Worm (Caenorhabditis elegans): ENCODE data around the gene ugt-54.
A peak's percentile ranks its signal among the peaks of the same experiment; 100 is the strongest.
"Not testable (repeated sequence)": the region's sequence is repeated elsewhere in the genome, so short reads cannot be mapped to it uniquely, and the experiment has no call there.

The ugt-54 gene

DNA sequence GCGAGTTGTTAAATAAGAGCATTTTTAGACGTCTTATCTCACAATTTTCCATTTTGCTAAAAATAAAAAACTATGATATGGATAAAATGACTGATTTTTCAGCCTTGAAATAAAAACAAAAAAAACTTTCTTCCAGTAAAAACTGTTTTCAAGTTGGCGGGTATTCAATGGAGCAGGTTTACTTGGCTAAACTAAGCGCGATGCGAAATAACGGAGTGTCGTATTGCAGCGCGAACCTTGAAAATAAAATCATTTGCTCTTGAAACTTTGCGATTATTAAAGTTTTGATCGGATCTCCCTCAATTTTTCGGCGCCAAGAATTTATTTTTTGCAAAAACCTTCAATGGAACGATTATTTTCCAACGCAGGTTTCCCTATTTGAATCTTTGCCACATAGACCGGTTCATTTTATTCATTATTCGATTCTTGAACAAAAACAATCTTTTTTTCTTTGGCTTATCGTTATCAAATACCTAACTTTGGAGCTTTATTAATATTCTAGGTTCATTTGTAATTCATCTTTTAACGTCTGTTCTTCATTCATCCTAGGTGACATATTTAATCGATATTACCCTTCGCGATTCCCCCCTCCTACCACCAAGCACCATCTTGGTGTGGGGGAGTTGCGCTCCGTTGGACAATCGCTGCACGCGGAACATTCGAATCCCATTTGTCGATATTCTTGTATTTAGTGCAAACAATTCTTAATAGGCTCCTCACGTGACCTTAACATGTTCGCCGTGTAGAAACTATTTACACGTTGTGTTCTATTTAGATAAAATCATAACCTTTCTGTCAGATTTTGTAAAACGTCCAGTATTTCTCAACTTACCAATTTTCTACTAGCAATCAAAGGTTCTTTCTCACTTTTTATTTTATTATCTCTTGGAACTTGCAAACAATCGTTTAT lies 26.7 kb upstream of the ugt-54 start, which contains the start of the genes orc-5 and cyb-1:
Gene orc-5 (minus strand): TSS at position 62 of the 910 bp plus-strand sequence.
Gene cyb-1 (plus strand): TSS at position 690 of the 910 bp plus-strand sequence.
- TF ChIP-seq pes-1 (GFP tag; IDR thresholded peaks at IDR 0.05) (no peak), ceh-36 (tag; optimal IDR thresholded peaks at IDR 0.05) (no peak), tra-4 (tag; optimal IDR thresholded peaks at IDR 0.05) (no peak), aly-1 (tag; optimal IDR thresholded peaks at IDR 0.05) (no peak), B0310.2 (tag; optimal IDR thresholded peaks at IDR 0.05) (no peak), hnd-1 (tag; optimal IDR thresholded peaks at IDR 0.05) (no peak), hmg-4 (GFP tag; optimal IDR thresholded peaks at IDR 0.05) (no peak), ama-1 (optimal IDR thresholded peaks at IDR 0.05) (no peak), tbx-37 (GFP tag; conservative IDR thresholded peaks at IDR 0.05) (no peak), flt-1 (GFP tag; IDR thresholded peaks at IDR 0.05) (no peak), ceh-13 (GFP tag; optimal IDR thresholded peaks at IDR 0.05) (no peak), F13C5.2 (tag; optimal IDR thresholded peaks at IDR 0.05) (no peak), scrt-1 (GFP tag; IDR thresholded peaks at IDR 0.05) (no peak)

DNA sequence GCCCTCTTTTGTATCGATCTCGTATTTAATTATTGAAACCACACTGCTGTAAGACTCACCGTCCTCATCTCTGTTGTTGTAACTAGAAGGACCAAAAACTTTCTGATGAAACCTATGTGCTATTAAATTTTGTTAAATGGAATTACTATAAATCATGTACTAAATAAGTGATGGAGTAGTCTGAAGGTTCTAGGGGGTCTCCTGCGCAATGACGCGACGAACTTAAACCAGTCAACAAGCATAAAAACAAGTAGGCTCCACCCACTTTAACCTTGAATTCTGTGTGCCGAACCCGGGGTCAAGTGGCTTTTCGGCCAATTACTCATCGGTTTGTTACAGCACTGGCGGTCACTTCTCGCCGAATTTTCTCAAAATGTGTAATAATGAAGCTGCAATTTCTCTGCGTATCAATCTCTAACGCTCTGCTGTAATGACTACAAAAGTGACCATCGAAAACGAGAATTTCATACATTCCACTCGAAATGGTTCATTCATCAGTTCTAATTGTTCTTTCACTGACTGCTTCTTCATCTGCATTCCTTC lies 24.4 kb upstream of the ugt-54 start, which contains the start of gene grl-21:
Gene grl-21 (plus strand): TSS at position 464 of the 543 bp plus-strand sequence.
- TF ChIP-seq ama-1 (optimal IDR thresholded peaks at IDR 0.05) (peak; percentile 41), tra-4 (tag; optimal IDR thresholded peaks at IDR 0.05) (no peak), B0310.2 (tag; optimal IDR thresholded peaks at IDR 0.05) (no peak)

DNA sequence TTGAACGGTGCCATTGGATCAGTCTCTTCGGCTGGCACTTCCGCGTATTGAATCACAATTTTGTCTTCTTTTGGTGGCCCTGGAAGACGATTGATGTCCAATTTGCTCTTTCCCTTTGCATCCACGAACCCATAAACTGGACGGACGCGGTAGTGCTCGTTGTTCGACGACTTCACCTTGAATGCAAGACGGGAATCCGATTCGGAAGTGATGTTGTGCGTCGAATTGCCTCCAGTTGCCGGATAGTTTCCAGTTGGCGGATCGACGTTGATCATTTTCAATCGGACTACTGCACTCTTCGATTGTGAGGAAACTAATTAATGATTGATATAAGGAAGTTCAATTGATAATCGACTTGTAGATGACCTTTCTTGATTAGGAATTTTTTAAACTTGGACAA lies 23.2 kb upstream of the ugt-54 start, which contains the start of gene ssp-34:
Gene ssp-34 (minus strand): TSS at position 275 of the 400 bp plus-strand sequence.
- TF ChIP-seq F13C5.2 (tag; optimal IDR thresholded peaks at IDR 0.05) (no peak), hnd-1 (tag; optimal IDR thresholded peaks at IDR 0.05) (no peak), tbx-11 (GFP tag; IDR thresholded peaks at IDR 0.05) (no peak), scrt-1 (GFP tag; IDR thresholded peaks at IDR 0.05) (no peak), ceh-36 (tag; optimal IDR thresholded peaks at IDR 0.05) (no peak), tbx-37 (GFP tag; conservative IDR thresholded peaks at IDR 0.05) (no peak), hmg-4 (GFP tag; optimal IDR thresholded peaks at IDR 0.05) (no peak), ceh-13 (GFP tag; optimal IDR thresholded peaks at IDR 0.05) (no peak), flt-1 (GFP tag; IDR thresholded peaks at IDR 0.05) (no peak), ama-1 (optimal IDR thresholded peaks at IDR 0.05) (no peak), aly-1 (tag; optimal IDR thresholded peaks at IDR 0.05) (no peak), hmbx-1 (tag; optimal IDR thresholded peaks at IDR 0.05) (no peak), B0310.2 (tag; optimal IDR thresholded peaks at IDR 0.05) (no peak), pes-1 (GFP tag; IDR thresholded peaks at IDR 0.05) (no peak), ets-7 (tag; optimal IDR thresholded peaks at IDR 0.05) (no peak), sea-1 (GFP tag; conservative IDR thresholded peaks at IDR 0.05) (no peak)

DNA sequence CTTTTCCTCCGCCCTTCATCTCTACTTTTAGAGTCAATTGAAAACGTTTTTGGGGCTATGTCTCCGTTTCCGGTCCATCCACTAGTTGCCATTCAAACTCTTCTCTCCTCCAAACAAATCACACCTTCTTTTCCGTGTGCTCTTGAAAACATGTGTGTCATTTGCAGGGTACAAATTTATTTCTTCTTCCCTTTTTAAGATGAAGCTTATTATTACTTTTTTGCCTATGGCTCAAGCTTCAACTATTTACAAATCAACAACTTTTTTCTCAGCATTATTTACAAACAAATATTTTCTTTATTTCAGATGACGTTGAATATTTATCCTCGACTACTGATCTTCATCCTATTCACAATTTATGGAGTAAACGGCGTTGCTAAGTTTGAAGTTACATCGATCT lies 17.0 kb upstream of the ugt-54 start, which contains the start of gene T25B9.3:
Gene T25B9.3 (plus strand): TSS at position 301 of the 400 bp plus-strand sequence.
- no peak for TF ChIP-seq tbx-37 (GFP tag; conservative IDR thresholded peaks at IDR 0.05)
- TF ChIP-seq hmbx-1 (tag; optimal IDR thresholded peaks at IDR 0.05): no peak
- no peak for TF ChIP-seq hmg-4 (GFP tag; optimal IDR thresholded peaks at IDR 0.05)
- TF ChIP-seq tbx-11 (GFP tag; IDR thresholded peaks at IDR 0.05): no peak
- TF ChIP-seq ceh-36 (tag; optimal IDR thresholded peaks at IDR 0.05): no peak
- TF ChIP-seq B0310.2 (tag; optimal IDR thresholded peaks at IDR 0.05): no peak
- TF ChIP-seq ama-1 (optimal IDR thresholded peaks at IDR 0.05): no peak
- no peak for TF ChIP-seq pes-1 (GFP tag; IDR thresholded peaks at IDR 0.05)
- no peak for TF ChIP-seq scrt-1 (GFP tag; IDR thresholded peaks at IDR 0.05)
- no peak for TF ChIP-seq flt-1 (GFP tag; IDR thresholded peaks at IDR 0.05)
- TF ChIP-seq ets-7 (tag; optimal IDR thresholded peaks at IDR 0.05): no peak

DNA sequence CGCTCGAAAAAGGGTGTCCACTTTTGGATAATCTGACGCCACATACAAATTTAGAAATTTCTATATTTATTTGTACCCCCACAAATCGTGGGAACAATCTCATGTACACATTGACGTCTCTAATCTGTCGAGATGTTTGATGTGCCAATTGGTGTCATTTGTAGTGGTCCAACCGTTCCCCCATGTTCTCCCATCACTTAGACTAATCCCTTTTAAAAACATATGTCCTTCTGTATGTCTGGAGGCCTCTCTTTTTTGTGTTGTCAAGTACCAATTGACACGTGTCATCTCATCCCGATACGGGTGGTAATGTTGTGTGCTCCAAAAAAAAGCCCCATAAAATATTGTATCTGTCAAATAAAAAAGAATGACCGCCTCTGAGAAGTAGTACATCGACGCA lies 16.2 kb upstream of the ugt-54 start:
- peak; percentile 6 for TF ChIP-seq ceh-36 (tag; optimal IDR thresholded peaks at IDR 0.05)
- TF ChIP-seq pes-1 (GFP tag; IDR thresholded peaks at IDR 0.05): no peak
- no peak for TF ChIP-seq scrt-1 (GFP tag; IDR thresholded peaks at IDR 0.05)

DNA sequence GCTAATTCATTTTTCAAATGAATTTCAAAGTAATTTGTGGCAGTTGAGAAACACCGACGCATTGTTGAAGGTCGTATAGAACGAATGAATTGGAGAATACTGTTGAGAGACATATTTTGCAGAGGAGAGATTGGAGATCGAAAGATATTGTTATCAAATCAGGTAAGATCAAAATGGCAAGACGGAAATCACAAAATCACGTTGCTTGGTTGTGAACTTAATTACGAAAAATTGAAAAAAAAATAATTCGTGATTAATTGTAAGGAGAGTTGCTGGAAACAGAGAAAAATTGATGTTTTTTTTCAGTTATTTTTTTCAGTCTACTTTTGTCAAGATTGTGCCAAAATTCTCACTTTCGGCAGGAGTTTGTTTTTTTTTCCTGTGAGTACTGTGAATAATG lies 11.5 kb upstream of the ugt-54 start, which contains the start of gene T25B9.1:
Gene T25B9.1 (minus strand): TSS at position 101 of the 400 bp plus-strand sequence.
- TF ChIP-seq ceh-13 (GFP tag; optimal IDR thresholded peaks at IDR 0.05): no peak
- TF ChIP-seq ama-1 (optimal IDR thresholded peaks at IDR 0.05): no peak
- no peak for TF ChIP-seq B0310.2 (tag; optimal IDR thresholded peaks at IDR 0.05)

DNA sequence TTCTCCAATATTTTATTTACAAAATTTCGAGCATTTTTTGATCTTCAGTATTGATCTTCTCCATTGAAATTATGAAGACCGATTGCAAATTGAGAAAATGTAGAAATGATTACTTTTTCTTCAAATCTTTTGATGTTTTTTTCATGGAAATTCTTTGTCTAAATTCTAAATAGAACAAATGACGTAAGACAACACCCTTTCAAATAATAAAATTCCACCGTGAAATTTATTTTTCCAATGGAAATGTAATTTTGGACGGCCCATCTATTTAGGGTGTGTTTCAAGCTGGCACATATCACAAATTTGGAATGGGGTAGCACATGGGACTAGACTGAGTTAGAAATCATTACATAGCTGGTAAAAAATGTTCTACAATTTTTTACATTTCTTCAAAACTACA lies 9.8 kb upstream of the ugt-54 start, which contains the start of gene T25B9.2:
Gene T25B9.2 (minus strand): TSS at position 101 of the 400 bp plus-strand sequence.
- TF ChIP-seq aly-1 (tag; optimal IDR thresholded peaks at IDR 0.05); ceh-13 (GFP tag; optimal IDR thresholded peaks at IDR 0.05); pes-1 (GFP tag; IDR thresholded peaks at IDR 0.05): not testable (repeated sequence)

DNA sequence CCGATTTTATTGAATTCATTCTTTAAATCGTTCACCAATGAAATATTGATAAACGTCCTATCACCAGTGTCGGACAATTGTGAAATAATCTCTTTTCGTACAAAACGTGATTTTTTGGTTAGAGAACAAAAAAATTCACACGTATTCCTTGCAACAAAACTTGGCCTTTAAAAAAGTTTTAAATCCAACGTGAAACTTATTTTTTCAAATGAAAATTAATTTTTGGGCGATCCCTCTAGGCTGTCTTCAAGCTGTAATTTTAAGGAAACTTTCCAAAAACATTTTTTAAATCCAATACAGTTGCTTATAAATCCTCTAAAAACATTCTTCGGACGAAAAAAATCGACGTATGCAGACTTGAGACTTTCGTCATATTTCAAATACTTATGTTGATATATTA lies 6.8 kb upstream of the ugt-54 start, which contains the start of gene T25B9.5:
Gene T25B9.5 (minus strand): TSS at position 101 of the 400 bp plus-strand sequence.
- TF ChIP-seq tbx-11 (GFP tag; IDR thresholded peaks at IDR 0.05) (no peak), B0310.2 (tag; optimal IDR thresholded peaks at IDR 0.05) (no peak), aly-1 (tag; optimal IDR thresholded peaks at IDR 0.05) (no peak), pes-1 (GFP tag; IDR thresholded peaks at IDR 0.05) (no peak)

Measured in whole organism, early embryonic.